Worm (Caenorhabditis elegans): ENCODE results near the gene idpc-2.

DNA sequence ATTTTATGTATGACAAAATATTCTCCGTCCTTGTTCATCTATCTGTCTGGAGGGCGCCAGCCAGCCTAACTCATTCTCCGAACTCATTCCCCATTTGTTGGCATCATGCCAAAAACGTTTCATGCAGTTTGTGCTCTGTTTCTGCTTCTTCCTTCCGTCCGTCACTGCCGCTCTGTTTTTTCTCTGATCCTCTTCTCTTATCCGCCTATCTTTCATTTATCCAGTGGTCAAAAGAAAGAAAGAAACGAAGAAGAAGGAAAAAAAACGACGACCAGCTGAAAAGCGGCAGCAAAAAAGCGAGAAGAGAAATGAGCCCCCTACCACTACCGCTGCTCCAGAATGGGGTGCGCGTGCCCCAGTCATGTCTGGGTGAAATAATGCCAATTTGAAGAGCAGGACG lies 41.9 kb upstream of the idpc-2 start:
- TF ChIP-seq ama-1 (optimal IDR thresholded peaks at IDR 0.05), result no peak
- TF ChIP-seq flt-1 (GFP tag; IDR thresholded peaks at IDR 0.05), result no peak
- TF ChIP-seq tbx-37 (GFP tag; conservative IDR thresholded peaks at IDR 0.05), result no peak
- TF ChIP-seq ceh-36 (tag; optimal IDR thresholded peaks at IDR 0.05), result no peak
- TF ChIP-seq ceh-13 (GFP tag; optimal IDR thresholded peaks at IDR 0.05), result no peak
- no peak for TF ChIP-seq aly-1 (tag; optimal IDR thresholded peaks at IDR 0.05)
- TF ChIP-seq tbx-11 (GFP tag; IDR thresholded peaks at IDR 0.05), result no peak

All from whole organism, early embryonic.